Worm (Caenorhabditis elegans) whole organism, early embryonic: ENCODE measurements around the gene hlh-19.
A peak's percentile ranks its signal among the peaks of the same experiment; 100 is the strongest.

ENCODE experiments used
- B0310.2 ChIP-seq: sonication (generic microtip); optimal IDR thresholded peaks from 2 replicates; lab custom pipeline; 2016; ENCODE audit warnings: mild to moderate bottlenecking, missing genetic modification characterization, missing compliant biosample characterization
- F13C5.2 ChIP-seq: sonication (generic microtip); optimal IDR thresholded peaks from 2 replicates; lab custom pipeline; 2017; ENCODE audit warnings: mild to moderate bottlenecking, missing genetic modification characterization, inconsistent platforms, missing compliant biosample characterization
- aly-1 ChIP-seq: sonication (generic microtip); optimal IDR thresholded peaks from 2 replicates; lab custom pipeline; 2016; ENCODE audit warnings: missing genetic modification characterization, missing compliant biosample characterization
- ama-1 ChIP-seq: fragments of 150-350 bp; optimal IDR thresholded peaks from 2 replicates; lab custom pipeline; 2014
- ceh-13 ChIP-seq: fragments of 200-800 bp; sonication (Bioruptor generic); optimal IDR thresholded peaks from 2 replicates; lab custom pipeline; 2018; ENCODE audit warnings: mild to moderate bottlenecking, missing genetic modification characterization, missing compliant biosample characterization
- ceh-36 ChIP-seq: sonication (generic microtip); optimal IDR thresholded peaks from 2 replicates; lab custom pipeline; 2016; ENCODE audit warnings: missing genetic modification characterization, inconsistent platforms, missing compliant biosample characterization
- ets-7 ChIP-seq: sonication (generic microtip); optimal IDR thresholded peaks from 2 replicates; lab custom pipeline; 2016; ENCODE audit warnings: missing genotype, missing genetic modification characterization, missing compliant biosample characterization
- flt-1 ChIP-seq: fragments of 200-800 bp; sonication (Bioruptor generic); IDR thresholded peaks from 2 replicates; pipeline ENCODE4 v1.3.6; 2022; ENCODE audit warnings: missing genetic modification characterization, missing compliant biosample characterization
- hmbx-1 ChIP-seq: sonication (generic microtip); optimal IDR thresholded peaks from 2 replicates; lab custom pipeline; 2016; ENCODE audit warnings: mild to moderate bottlenecking, missing genetic modification characterization, missing compliant biosample characterization
- hmg-4 ChIP-seq: fragments of 200-800 bp; sonication (Bioruptor generic); optimal IDR thresholded peaks from 2 replicates; lab custom pipeline; 2018; ENCODE audit warnings: mild to moderate bottlenecking, missing genetic modification characterization, missing compliant biosample characterization
- hnd-1 ChIP-seq: sonication (generic microtip); optimal IDR thresholded peaks from 2 replicates; lab custom pipeline; 2016; ENCODE audit warnings: missing genetic modification characterization, missing compliant biosample characterization
- pes-1 ChIP-seq: fragments of 200-800 bp; sonication (Bioruptor generic); IDR thresholded peaks from 2 replicates; pipeline ENCODE4 v1.3.6; 2022; ENCODE audit warnings: missing genetic modification reagents, missing genetic modification characterization, missing compliant biosample characterization
- scrt-1 ChIP-seq: fragments of 200-800 bp; sonication (Bioruptor generic); IDR thresholded peaks from 2 replicates; pipeline ENCODE4 v1.3.6; 2022; ENCODE audit warnings: missing genetic modification characterization, missing compliant biosample characterization
- sea-1 ChIP-seq: fragments of 200-800 bp; sonication (Bioruptor generic); conservative IDR thresholded peaks from 2 replicates; pipeline ENCODE4 v1.3.6; 2022; ENCODE audit warnings: missing genetic modification characterization, missing compliant biosample characterization
- tbx-11 ChIP-seq: fragments of 200-800 bp; sonication (Bioruptor generic); IDR thresholded peaks from 2 replicates; pipeline ENCODE4 v1.3.6; 2022; ENCODE audit warnings: missing genetic modification characterization, missing compliant biosample characterization
- tbx-37 ChIP-seq: fragments of 200-800 bp; sonication (Bioruptor generic); conservative IDR thresholded peaks from 2 replicates; pipeline ENCODE4 v1.3.6; 2022; ENCODE audit warnings: missing genetic modification reagents, missing genetic modification characterization, missing compliant biosample characterization
- tra-4 ChIP-seq: sonication (generic microtip); optimal IDR thresholded peaks from 2 replicates; lab custom pipeline; 2017; ENCODE audit warnings: missing genetic modification characterization, missing compliant biosample characterization

hlh-19 gene

ce11 chrX:536365-536764 is 20.7 kb downstream of the hlh-19 start:
- TF ChIP-seq F13C5.2 (no peak), hnd-1 (tag; lab: Kevin White, UChicago) (no peak), pes-1 (GFP tag; lab: Robert Waterston, UW) (no peak), B0310.2 (tag; lab: Kevin White, UChicago) (no peak), flt-1 (GFP tag; lab: Robert Waterston, UW) (no peak), tbx-11 (no peak), aly-1 (tag; lab: Kevin White, UChicago) (no peak), ets-7 (no peak), tra-4 (tag; lab: Kevin White, UChicago) (no peak), ceh-36 (tag; lab: Kevin White, UChicago) (no peak), hmbx-1 (tag; lab: Kevin White, UChicago) (no peak)

DNA sequence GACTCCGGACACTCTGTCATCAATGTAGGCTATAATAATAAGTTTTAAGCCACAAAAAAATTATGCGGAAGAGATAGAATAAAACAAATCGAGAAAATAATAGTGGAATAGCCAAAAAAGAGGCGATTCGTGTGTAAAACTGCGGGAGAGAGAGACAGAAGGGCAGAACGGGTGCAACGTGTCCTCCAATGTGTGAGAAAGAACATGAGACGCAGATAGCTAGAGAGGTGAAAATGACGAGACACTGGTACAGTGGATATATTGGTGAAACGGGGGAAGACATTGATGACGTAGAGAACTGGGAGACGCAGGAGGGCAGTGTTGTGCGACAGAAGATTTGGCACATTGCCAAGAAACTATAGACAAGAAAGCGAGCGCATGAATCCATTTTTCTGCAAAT is 21.4 kb downstream of the hlh-19 start, which contains the start of gene F28C10.3:
Gene F28C10.3 (minus strand): TSS at position 101 of the 400 bp plus-strand sequence.
- TF ChIP-seq tbx-11 (no peak), hmg-4 (peak; percentile 34), F13C5.2 (peak; percentile 61), scrt-1 (GFP tag; lab: Robert Waterston, UW) (no peak)

ce11 chrX:530909-531308 is 26.2 kb downstream of the hlh-19 start, which contains the start of gene B0310.6:
TSS of gene B0310.6 (minus strand) at chrX:531009.
- TF ChIP-seq flt-1 (GFP tag; lab: Robert Waterston, UW): no peak
- TF ChIP-seq pes-1 (GFP tag; lab: Robert Waterston, UW): no peak
- no peak for TF ChIP-seq tra-4 (tag; lab: Kevin White, UChicago)
- no peak for TF ChIP-seq hmbx-1 (tag; lab: Kevin White, UChicago)
- TF ChIP-seq ama-1 (lab: Kevin White, UChicago): no peak
- TF ChIP-seq ets-7: no peak
- TF ChIP-seq F13C5.2: no peak

DNA sequence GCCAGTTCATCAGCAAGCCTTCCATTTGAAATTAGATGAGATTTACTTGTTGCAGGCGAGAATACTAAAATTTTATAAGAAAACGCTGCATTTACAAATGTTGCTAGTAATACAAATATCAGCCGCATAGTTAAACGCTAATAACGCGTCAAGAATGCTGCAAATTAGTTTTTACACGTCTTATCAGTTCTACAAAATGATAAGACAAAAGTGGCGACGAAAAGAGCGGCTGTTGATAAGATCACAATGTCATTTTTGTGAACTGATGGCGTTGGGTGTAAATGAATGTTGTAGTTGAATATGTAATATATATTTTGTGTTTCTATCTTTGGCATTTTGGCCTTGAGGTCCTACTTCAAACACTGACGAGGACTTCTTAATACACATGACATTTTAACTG is 27.1 kb downstream of the hlh-19 start, which contains the start of gene ugt-46:
Gene ugt-46 (minus strand): TSS at position 279 of the 400 bp plus-strand sequence.
- TF ChIP-seq flt-1 (GFP tag; lab: Robert Waterston, UW): no peak
- TF ChIP-seq ama-1 (lab: Kevin White, UChicago): no peak
- no peak for TF ChIP-seq ets-7
- TF ChIP-seq pes-1 (GFP tag; lab: Robert Waterston, UW): no peak
- TF ChIP-seq scrt-1 (GFP tag; lab: Robert Waterston, UW): no peak
- TF ChIP-seq aly-1 (tag; lab: Kevin White, UChicago): no peak

ce11 chrX:529386-529785 is 27.7 kb downstream of the hlh-19 start:
- TF ChIP-seq tbx-11: no peak
- no peak for TF ChIP-seq B0310.2 (tag; lab: Kevin White, UChicago)
- no peak for TF ChIP-seq aly-1 (tag; lab: Kevin White, UChicago)
- TF ChIP-seq flt-1 (GFP tag; lab: Robert Waterston, UW): no peak

DNA sequence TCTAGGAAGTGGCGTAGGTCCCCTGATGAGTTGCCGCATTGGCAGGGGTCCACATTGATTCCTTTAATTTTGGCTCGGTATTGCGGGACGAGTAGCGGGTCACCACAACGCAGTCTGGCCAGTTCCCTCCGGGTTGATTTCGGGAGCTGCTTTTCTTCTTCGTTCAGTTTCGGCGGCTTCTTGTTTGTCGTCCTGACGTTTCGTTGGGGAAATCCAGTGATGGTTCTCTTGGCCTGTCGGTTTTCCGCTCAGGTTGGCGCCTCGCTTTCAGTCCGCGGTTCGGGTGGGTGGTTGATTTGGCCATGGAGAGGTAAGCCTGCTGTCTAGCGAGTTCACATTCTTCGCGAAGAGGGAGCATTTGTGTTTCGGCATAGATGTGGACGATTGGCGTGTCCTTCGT is 28.3 kb downstream of the hlh-19 start:
- TF ChIP-seq pes-1 (GFP tag; lab: Robert Waterston, UW): no peak
- no peak for TF ChIP-seq scrt-1 (GFP tag; lab: Robert Waterston, UW)
- TF ChIP-seq tra-4 (tag; lab: Kevin White, UChicago): no peak
- no peak for TF ChIP-seq ama-1 (lab: Kevin White, UChicago)
- no peak for TF ChIP-seq flt-1 (GFP tag; lab: Robert Waterston, UW)
- no peak for TF ChIP-seq ceh-13 (GFP tag; lab: Kevin White, UChicago)
- TF ChIP-seq hmbx-1 (tag; lab: Kevin White, UChicago): no peak
- no peak for TF ChIP-seq ceh-36 (tag; lab: Kevin White, UChicago)
- TF ChIP-seq F13C5.2: no peak
- TF ChIP-seq tbx-11: no peak
- TF ChIP-seq aly-1 (tag; lab: Kevin White, UChicago): no peak
- TF ChIP-seq hnd-1 (tag; lab: Kevin White, UChicago): no peak
- TF ChIP-seq hmg-4: no peak

- TF ChIP-seq flt-1 (GFP tag; lab: Robert Waterston, UW) (no peak), tra-4 (tag; lab: Kevin White, UChicago) (no peak), tbx-37 (no peak), scrt-1 (GFP tag; lab: Robert Waterston, UW) (no peak), pes-1 (GFP tag; lab: Robert Waterston, UW) (no peak)
Measured at ce11 chrX:527663-528062, 29.4 kb downstream of the hlh-19 start.

DNA sequence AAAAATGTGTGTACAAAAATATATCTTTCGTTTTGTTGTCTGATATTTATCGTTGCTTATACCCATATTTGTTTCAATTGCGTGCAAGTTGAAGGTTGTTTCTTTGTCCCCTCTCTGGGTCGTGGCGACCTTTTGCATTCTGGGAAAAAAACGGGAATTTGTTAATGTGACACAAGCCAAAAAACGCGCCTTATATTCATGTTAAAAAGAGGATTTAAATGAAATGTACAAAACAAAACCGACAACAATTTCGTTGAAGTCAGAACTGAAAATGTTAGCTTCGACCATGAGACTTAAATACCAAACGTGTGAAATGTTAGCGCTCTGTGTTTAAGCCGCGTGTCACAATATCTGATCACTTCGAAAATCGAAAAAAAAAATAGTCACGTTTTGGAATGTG is 32.6 kb downstream of the hlh-19 start:
- TF ChIP-seq hmbx-1 (tag; lab: Kevin White, UChicago) (no peak), ama-1 (lab: Kevin White, UChicago) (no peak), pes-1 (GFP tag; lab: Robert Waterston, UW) (no peak), tra-4 (tag; lab: Kevin White, UChicago) (no peak), scrt-1 (GFP tag; lab: Robert Waterston, UW) (no peak), sea-1 (GFP tag; lab: Robert Waterston, UW) (no peak), aly-1 (tag; lab: Kevin White, UChicago) (no peak), F13C5.2 (no peak), tbx-37 (no peak), hnd-1 (tag; lab: Kevin White, UChicago) (no peak), ceh-13 (GFP tag; lab: Kevin White, UChicago) (no peak), tbx-11 (no peak)

- TF ChIP-seq ets-7 (no peak), scrt-1 (GFP tag; lab: Robert Waterston, UW) (no peak), B0310.2 (tag; lab: Kevin White, UChicago) (no peak), flt-1 (GFP tag; lab: Robert Waterston, UW) (no peak), sea-1 (GFP tag; lab: Robert Waterston, UW) (no peak)
Measured at ce11 chrX:520881-521280, 36.2 kb downstream of the hlh-19 start, which contains the start of gene B0310.3. TSS of gene B0310.3 (minus strand) at chrX:520981.
